Worm (Caenorhabditis elegans): Measurements from ENCODE around the gene Y54G2A.38.

Gene Y54G2A.38

ce11 chrIV:2802193-2802592 is 42.9 kb downstream of the Y54G2A.38 start (continued):
- TF ChIP-seq ztf-26 (tag; optimal IDR thresholded peaks at IDR 0.05) (no peak), F37B4.10 (GFP tag; IDR thresholded peaks at IDR 0.05) (no peak), lsy-27 (tag; optimal IDR thresholded peaks at IDR 0.05; ENCODE audit: borderline replicate concordance, insufficient read depth) (no peak), D2030.7 (GFP tag; IDR thresholded peaks at IDR 0.05) (peak; percentile 52; the same call in 1 of the 2 replicates), Y56A3A.18 (GFP tag; IDR thresholded peaks at IDR 0.05) (no peak), hlh-26 (GFP tag; conservative IDR thresholded peaks at IDR 0.05) (no peak), ztf-28 (GFP tag; IDR thresholded peaks at IDR 0.05) (peak; percentile 43; the same call in 1 of the 2 replicates), egl-44 (GFP tag; IDR thresholded peaks at IDR 0.05) (0 out of 2 replicates have a peak, but pooled peaks have one; percentile 32), fkh-3 (tag; optimal IDR thresholded peaks at IDR 0.05) (no peak), C17E4.6 (GFP tag; IDR thresholded peaks at IDR 0.05) (no peak), attf-5 (GFP tag; optimal IDR thresholded peaks at IDR 0.05) (peak; percentile 21), hmg-1.2 (GFP tag; IDR thresholded peaks at IDR 0.05) (peak; percentile 72), lin-54 (GFP tag; optimal IDR thresholded peaks at IDR 0.05) (peak; percentile 53), F22D6.2 (tag; optimal IDR thresholded peaks at IDR 0.05) (no peak), xnd-1 (tag; optimal IDR thresholded peaks at IDR 0.05) (no peak), pha-4 (tag; optimal IDR thresholded peaks at IDR 0.05) (no peak), aptf-3 (GFP tag; IDR thresholded peaks at IDR 0.05) (no peak), F55B11.4 (tag; optimal IDR thresholded peaks at IDR 0.05; ENCODE audit: borderline replicate concordance, insufficient read depth) (no peak), cebp-1 (GFP tag; IDR thresholded peaks at IDR 0.05) (no peak), cebp-1 (tag; optimal IDR thresholded peaks at IDR 0.05) (peak; percentile 16), nhr-120 (GFP tag; IDR thresholded peaks at IDR 0.05) (no peak), him-1 (tag; optimal IDR thresholded peaks at IDR 0.05) (no peak), madf-6 (GFP tag; IDR thresholded peaks at IDR 0.05) (peak; percentile 58; the same call in 1 of the 2 replicates), pbrm-1 (GFP tag; IDR thresholded peaks at IDR 0.05) (0 out of 2 replicates have a peak, but pooled peaks have one; percentile 39), athp-1 (tag; optimal IDR thresholded peaks at IDR 0.05) (peak; percentile 37), lin-40 (tag; optimal IDR thresholded peaks at IDR 0.05) (no peak), dpl-1 (GFP tag; optimal IDR thresholded peaks at IDR 0.05) (no peak), hmg-20 (GFP tag; IDR thresholded peaks at IDR 0.05) (peak; percentile 58; the same call in 1 of the 2 replicates), B0336.3 (GFP tag; IDR thresholded peaks at IDR 0.05) (no peak), lir-1 (GFP tag; conservative IDR thresholded peaks at IDR 0.05) (peak; percentile 29; the same call in 1 of the 2 replicates), hsf-1 (GFP tag; IDR thresholded peaks at IDR 0.05) (no peak), attf-6 (GFP tag; IDR thresholded peaks at IDR 0.05) (peak; percentile 52; the same call in 1 of the 2 replicates), ztf-18 (tag; optimal IDR thresholded peaks at IDR 0.05) (peak; percentile 61), B0035.1 (tag; optimal IDR thresholded peaks at IDR 0.05) (no peak), attf-3 (GFP tag; conservative IDR thresholded peaks at IDR 0.05) (no peak), lin-35 (GFP tag; optimal IDR thresholded peaks at IDR 0.05) (peak in 1 of 3 experiments; percentile 32), rpc-1 (optimal IDR thresholded peaks at IDR 0.05) (peak; percentile 66), rpc-1 (tag; optimal IDR thresholded peaks at IDR 0.05) (peak; percentile 85), madf-10 (tag; optimal IDR thresholded peaks at IDR 0.05) (peak; percentile 33), lsl-1 (GFP tag; optimal IDR thresholded peaks at IDR 0.05) (peak; percentile 9), Y95B8A.8 (GFP tag; IDR thresholded peaks at IDR 0.05) (no peak), F52B5.7 (tag; optimal IDR thresholded peaks at IDR 0.05) (peak; percentile 62), sea-2 (GFP tag; IDR thresholded peaks at IDR 0.05) (no peak), madf-3 (GFP tag; IDR thresholded peaks at IDR 0.05) (0 out of 2 replicates have a peak, but pooled peaks have one; percentile 54), nhr-80 (tag; optimal IDR thresholded peaks at IDR 0.05) (peak; percentile 1), unc-130 (GFP tag; optimal IDR thresholded peaks at IDR 0.05) (no peak), ztf-6 (GFP tag; IDR thresholded peaks at IDR 0.05) (0 out of 2 replicates have a peak, but pooled peaks have one; percentile 31), ceh-91 (GFP tag; IDR thresholded peaks at IDR 0.05) (no peak), Y67H2A.10 (GFP tag; conservative IDR thresholded peaks at IDR 0.05) (no peak), bed-1 (GFP tag; IDR thresholded peaks at IDR 0.05) (no peak)
